Fruit fly (Drosophila melanogaster) whole organism, prepupa: ENCODE measurements around the gene TpnC25D.
A peak's percentile ranks its signal among the peaks of the same experiment; 100 is the strongest.

Source experiments
- Blimp-1 ChIP-seq: fragments of 200-800 bp; sonication (Bioruptor generic); optimal IDR thresholded peaks from 3 replicates; lab custom pipeline; 2017; ENCODE audit warnings: missing biosample characterization, missing genetic modification characterization, mild to moderate bottlenecking, moderate library complexity, missing genetic modification reagents
- CG10631 ChIP-seq: fragments of 200-800 bp; sonication (Bioruptor generic); optimal IDR thresholded peaks from 2 replicates; lab custom pipeline; 2016; ENCODE audit warnings: missing biosample characterization, missing genetic modification characterization
- CG10669 ChIP-seq: fragments of 200-800 bp; sonication (Bioruptor generic); optimal IDR thresholded peaks from 3 replicates; lab custom pipeline; 2018; ENCODE audit warnings: missing biosample characterization, mild to moderate bottlenecking, missing genetic modification characterization, moderate library complexity
- CG11294 ChIP-seq: fragments of 200-800 bp; sonication (Bioruptor generic); IDR thresholded peaks from 2 replicates; pipeline ENCODE4 v1.3.6; 2022; ENCODE audit warnings: missing biosample characterization, missing genetic modification characterization
- CG11762 ChIP-seq: fragments of 200-800 bp; sonication (Bioruptor generic); optimal IDR thresholded peaks from 3 replicates; lab custom pipeline; 2016; ENCODE audit warnings: missing biosample characterization, missing genetic modification characterization; ENCODE audit not compliant: insufficient read depth
- CG11902 ChIP-seq: fragments of 200-800 bp; sonication (Bioruptor generic); optimal IDR thresholded peaks from 3 replicates; lab custom pipeline; 2016; ENCODE audit warnings: missing biosample characterization, missing genetic modification characterization
- CG1621 ChIP-seq: fragments of 200-800 bp; sonication (Bioruptor generic); optimal IDR thresholded peaks from 3 replicates; lab custom pipeline; 2018; ENCODE audit warnings: missing biosample characterization, mild to moderate bottlenecking, missing genetic modification characterization
- CG16779 ChIP-seq: fragments of 200-800 bp; sonication (Bioruptor generic); optimal IDR thresholded peaks from 3 replicates; lab custom pipeline; 2017; ENCODE audit warnings: missing biosample characterization, mild to moderate bottlenecking, missing genetic modification characterization
- CG31627 ChIP-seq: fragments of 200-800 bp; sonication (Bioruptor generic); optimal IDR thresholded peaks from 3 replicates; lab custom pipeline; 2016; ENCODE audit warnings: missing biosample characterization, missing genetic modification characterization
- CG32006 ChIP-seq: fragments of 200-800 bp; sonication (Bioruptor generic); optimal IDR thresholded peaks from 3 replicates; lab custom pipeline; 2017; ENCODE audit warnings: missing biosample characterization, mild to moderate bottlenecking, missing genetic modification characterization
- CG34406 ChIP-seq: fragments of 200-800 bp; sonication (Bioruptor generic); optimal IDR thresholded peaks from 3 replicates; lab custom pipeline; 2016; ENCODE audit warnings: missing biosample characterization, missing genetic modification characterization
- CG3919 ChIP-seq: fragments of 200-800 bp; sonication (Bioruptor generic); optimal IDR thresholded peaks from 3 replicates; lab custom pipeline; 2016; ENCODE audit warnings: missing biosample characterization, missing genetic modification characterization
- CG4318 ChIP-seq: fragments of 200-800 bp; sonication (Bioruptor generic); optimal IDR thresholded peaks from 3 replicates; lab custom pipeline; 2017; ENCODE audit warnings: missing biosample characterization, mild to moderate bottlenecking, missing genetic modification characterization
- CG6163 ChIP-seq: fragments of 200-800 bp; sonication (Bioruptor generic); IDR thresholded peaks from 3 replicates; pipeline ENCODE4 v1.3.6; 2022; ENCODE audit warnings: missing biosample characterization, missing genetic modification characterization
- CG6792 ChIP-seq: fragments of 200-800 bp; sonication (Bioruptor generic); optimal IDR thresholded peaks from 3 replicates; lab custom pipeline; 2016; ENCODE audit warnings: missing biosample characterization, missing genetic modification characterization
- CG6808 ChIP-seq: fragments of 200-800 bp; sonication (Bioruptor generic); optimal IDR thresholded peaks from 3 replicates; lab custom pipeline; 2017; ENCODE audit warnings: missing biosample characterization, missing genetic modification characterization, mild to moderate bottlenecking, moderate library complexity, missing genetic modification reagents
- CG6854 ChIP-seq: fragments of 200-800 bp; sonication (Bioruptor generic); optimal IDR thresholded peaks from 2 replicates; lab custom pipeline; 2017; ENCODE audit warnings: missing biosample characterization, mild to moderate bottlenecking, missing genetic modification characterization
- CG7368 ChIP-seq: fragments of 200-800 bp; sonication (Bioruptor generic); optimal IDR thresholded peaks from 3 replicates; lab custom pipeline; 2016; ENCODE audit warnings: missing biosample characterization, missing genetic modification characterization
- CG8119 ChIP-seq: fragments of 200-800 bp; sonication (Bioruptor generic); IDR thresholded peaks from 3 replicates; pipeline ENCODE4 v1.3.6; 2022; ENCODE audit warnings: missing biosample characterization, missing genetic modification characterization
- CG8319 ChIP-seq: fragments of 200-800 bp; sonication (Bioruptor generic); optimal IDR thresholded peaks from 3 replicates; lab custom pipeline; 2016; ENCODE audit warnings: missing biosample characterization, missing genetic modification characterization
- CG8632 ChIP-seq: fragments of 200-800 bp; sonication (Bioruptor generic); optimal IDR thresholded peaks from 3 replicates; lab custom pipeline; 2016; ENCODE audit warnings: missing biosample characterization, missing genetic modification characterization
- CG9139 ChIP-seq: fragments of 200-800 bp; sonication (Bioruptor generic); optimal IDR thresholded peaks from 3 replicates; lab custom pipeline; 2017; ENCODE audit warnings: missing biosample characterization, mild to moderate bottlenecking, missing genetic modification characterization
- Eip75B ChIP-seq: fragments of 200-800 bp; sonication (Bioruptor generic); optimal IDR thresholded peaks from 3 replicates; lab custom pipeline; 2016; ENCODE audit warnings: missing biosample characterization, missing genetic modification characterization
- Eip93F ChIP-seq: fragments of 200-800 bp; sonication (Bioruptor generic); optimal IDR thresholded peaks from 2 replicates; lab custom pipeline; 2016; ENCODE audit warnings: missing biosample characterization, mild to moderate bottlenecking, missing genetic modification characterization
- Ets96B ChIP-seq: fragments of 200-800 bp; optimal IDR thresholded peaks from 2 replicates; lab custom pipeline; 2019; ENCODE audit warnings: missing biosample characterization, mild to moderate bottlenecking, missing genetic modification characterization, moderate library complexity
- Gug ChIP-seq: fragments of 200-800 bp; sonication (Bioruptor generic); IDR thresholded peaks from 2 replicates; pipeline ENCODE4 v1.3.6; 2022; ENCODE audit warnings: missing biosample characterization, missing genetic modification characterization
- Hr39 ChIP-seq: fragments of 200-800 bp; sonication (Bioruptor generic); optimal IDR thresholded peaks from 2 replicates; lab custom pipeline; 2016; ENCODE audit warnings: missing biosample characterization, missing genetic modification characterization
- Hr4 ChIP-seq: fragments of 200-800 bp; sonication (Bioruptor generic); optimal IDR thresholded peaks from 3 replicates; lab custom pipeline; 2016; ENCODE audit warnings: missing biosample characterization, missing genetic modification characterization
- OdsH ChIP-seq: fragments of 200-800 bp; sonication (Bioruptor generic); optimal IDR thresholded peaks from 3 replicates; lab custom pipeline; 2016; ENCODE audit warnings: missing biosample characterization, missing genetic modification characterization
- Smox ChIP-seq: fragments of 200-800 bp; sonication (Bioruptor generic); optimal IDR thresholded peaks from 3 replicates; lab custom pipeline; 2016; ENCODE audit warnings: missing biosample characterization, missing genetic modification characterization
- Sox14 ChIP-seq: fragments of 200-800 bp; sonication (Bioruptor generic); optimal IDR thresholded peaks from 3 replicates; lab custom pipeline; 2016; ENCODE audit warnings: missing biosample characterization, missing genetic modification characterization
- achi ChIP-seq: fragments of 200-800 bp; sonication (Bioruptor generic); optimal IDR thresholded peaks from 3 replicates; lab custom pipeline; 2016; ENCODE audit warnings: missing biosample characterization, missing genetic modification characterization
- acj6 ChIP-seq: fragments of 200-800 bp; sonication (Bioruptor generic); optimal IDR thresholded peaks from 3 replicates; lab custom pipeline; 2016; ENCODE audit warnings: missing biosample characterization, missing genetic modification characterization
- cyc ChIP-seq: fragments of 200-800 bp; sonication (Bioruptor generic); optimal IDR thresholded peaks from 3 replicates; lab custom pipeline; 2016; ENCODE audit warnings: missing biosample characterization, missing genetic modification characterization
- dac ChIP-seq: fragments of 200-800 bp; sonication (Bioruptor generic); optimal IDR thresholded peaks from 2 replicates; lab custom pipeline; 2017; ENCODE audit warnings: missing biosample characterization, mild to moderate bottlenecking, missing genetic modification characterization
- dsx ChIP-seq: fragments of 200-800 bp; optimal IDR thresholded peaks from 3 replicates; lab custom pipeline; 2019; ENCODE audit warnings: missing biosample characterization, mild to moderate bottlenecking, missing genetic modification characterization, moderate library complexity; ENCODE audit not compliant: poor library complexity, severe bottlenecking
- eg ChIP-seq: fragments of 200-800 bp; sonication (Bioruptor generic); IDR thresholded peaks from 3 replicates; pipeline ENCODE4 v1.3.6; 2022; ENCODE audit warnings: missing biosample characterization, missing genetic modification characterization
- esn ChIP-seq: fragments of 200-800 bp; sonication (Bioruptor generic); optimal IDR thresholded peaks from 2 replicates; lab custom pipeline; 2016; ENCODE audit warnings: missing biosample characterization, mild to moderate bottlenecking, missing genetic modification characterization, moderate library complexity
- fd85E ChIP-seq: fragments of 200-800 bp; sonication (Bioruptor generic); optimal IDR thresholded peaks from 3 replicates; lab custom pipeline; 2016; ENCODE audit warnings: missing biosample characterization, missing genetic modification characterization
- fkh ChIP-seq: fragments of 200-800 bp; sonication (Bioruptor generic); optimal IDR thresholded peaks from 3 replicates; lab custom pipeline; 2017; ENCODE audit warnings: missing biosample characterization, mild to moderate bottlenecking, missing genetic modification characterization, moderate library complexity
- lz ChIP-seq: fragments of 200-800 bp; sonication (Bioruptor generic); optimal IDR thresholded peaks from 3 replicates; lab custom pipeline; 2016; ENCODE audit warnings: missing biosample characterization, missing genetic modification characterization
- pdm3 ChIP-seq: fragments of 200-800 bp; sonication (Bioruptor generic); optimal IDR thresholded peaks from 3 replicates; lab custom pipeline; 2016; ENCODE audit warnings: missing biosample characterization, missing genetic modification characterization
- salr ChIP-seq, 2 experiments: fragments of 200-800 bp; sonication (Bioruptor generic); optimal IDR thresholded peaks; 3 replicates each; lab custom pipeline; 2016 to 2018; ENCODE audit warnings: missing biosample characterization in 2 of 2, missing genetic modification characterization in 2 of 2, mild to moderate bottlenecking in 1 of 2
- spab ChIP-seq: fragments of 200-800 bp; sonication (Bioruptor generic); optimal IDR thresholded peaks from 2 replicates; lab custom pipeline; 2017; ENCODE audit warnings: missing biosample characterization, mild to moderate bottlenecking, missing genetic modification characterization, missing genetic modification reagents
- ss ChIP-seq, 2 experiments: fragments of 200-800 bp; sonication (Bioruptor generic); optimal IDR thresholded peaks; 2 replicates in 1 of 2; 3 replicates in 1 of 2; lab custom pipeline; 2017 to 2018; ENCODE audit warnings: mild to moderate bottlenecking in 2 of 2, missing biosample characterization in 2 of 2, missing genetic modification characterization in 2 of 2, moderate library complexity in 1 of 2
- topi ChIP-seq: fragments of 200-800 bp; sonication (Bioruptor generic); optimal IDR thresholded peaks from 3 replicates; lab custom pipeline; 2016; ENCODE audit warnings: missing biosample characterization, missing genetic modification characterization

Gene TpnC25D

DNA sequence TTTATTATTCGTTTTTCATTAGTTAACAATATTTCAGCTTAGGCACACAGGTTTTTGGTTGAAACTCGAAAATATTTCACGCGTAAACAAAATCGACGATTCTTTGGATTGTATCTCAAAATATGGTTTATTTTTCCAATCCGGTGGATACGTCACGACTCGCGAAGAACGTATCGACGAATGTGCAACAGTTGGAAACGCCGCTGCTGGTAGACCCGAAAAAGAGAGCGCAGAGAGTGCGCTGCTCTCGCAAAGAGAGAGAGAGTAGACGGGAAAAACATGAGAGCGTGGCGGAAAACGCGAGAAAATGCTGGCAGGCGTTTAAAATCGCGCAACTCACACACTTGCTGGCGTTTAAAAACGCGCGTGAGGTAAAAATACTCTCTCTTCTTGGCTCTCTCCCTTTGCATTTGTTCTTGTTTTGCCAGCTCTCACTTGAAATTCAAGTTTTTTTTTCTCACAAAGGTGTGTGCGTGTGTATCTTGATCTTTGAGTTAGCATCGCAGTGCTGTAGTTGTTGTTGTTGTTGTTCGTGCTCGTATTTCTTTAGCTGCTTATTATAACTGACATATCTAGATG lies 20.8 kb downstream of the TpnC25D start (continued):
- no peak for TF ChIP-seq CG34406 (GFP tag; lab: Kevin White, UChicago)
- TF ChIP-seq CG8119 (GFP tag; lab: Robert Waterston, UW): peak; percentile 54; the same call in 2 of the 3 replicates
- TF ChIP-seq CG31627 (GFP tag; lab: Kevin White, UChicago): no peak
- no peak for TF ChIP-seq CG11294
- TF ChIP-seq spab (GFP tag; lab: Kevin White, UChicago): no peak
- TF ChIP-seq CG32006 (GFP tag; lab: Kevin White, UChicago): no peak
- no peak for TF ChIP-seq Eip93F (GFP tag; lab: Kevin White, UChicago)
- TF ChIP-seq CG10669 (GFP tag; lab: Kevin White, UChicago): peak; percentile 6
- TF ChIP-seq CG8319 (GFP tag; lab: Kevin White, UChicago): peak; percentile 12
- TF ChIP-seq CG4318 (GFP tag; lab: Kevin White, UChicago): no peak
- TF ChIP-seq Blimp-1 (GFP tag; lab: Kevin White, UChicago): no peak
- TF ChIP-seq CG6854 (GFP tag; lab: Kevin White, UChicago): peak; percentile 74
- no peak for TF ChIP-seq CG1621 (tag; lab: Kevin White, UChicago)
- no peak for TF ChIP-seq CG10631 (GFP tag; lab: Kevin White, UChicago)
- peak; percentile 29 for TF ChIP-seq dsx (GFP tag; lab: Kevin White, UChicago)
- no peak for TF ChIP-seq dac
- TF ChIP-seq CG11902 (GFP tag; lab: Kevin White, UChicago): no peak
- TF ChIP-seq CG11762 (GFP tag; lab: Kevin White, UChicago): no peak
- TF ChIP-seq lz: no peak
- peak; percentile 34 for TF ChIP-seq CG3919 (GFP tag; lab: Kevin White, UChicago)
- TF ChIP-seq CG7368 (GFP tag; lab: Kevin White, UChicago): peak; percentile 28
- TF ChIP-seq, all 60 proteins: peak for 29

DNA sequence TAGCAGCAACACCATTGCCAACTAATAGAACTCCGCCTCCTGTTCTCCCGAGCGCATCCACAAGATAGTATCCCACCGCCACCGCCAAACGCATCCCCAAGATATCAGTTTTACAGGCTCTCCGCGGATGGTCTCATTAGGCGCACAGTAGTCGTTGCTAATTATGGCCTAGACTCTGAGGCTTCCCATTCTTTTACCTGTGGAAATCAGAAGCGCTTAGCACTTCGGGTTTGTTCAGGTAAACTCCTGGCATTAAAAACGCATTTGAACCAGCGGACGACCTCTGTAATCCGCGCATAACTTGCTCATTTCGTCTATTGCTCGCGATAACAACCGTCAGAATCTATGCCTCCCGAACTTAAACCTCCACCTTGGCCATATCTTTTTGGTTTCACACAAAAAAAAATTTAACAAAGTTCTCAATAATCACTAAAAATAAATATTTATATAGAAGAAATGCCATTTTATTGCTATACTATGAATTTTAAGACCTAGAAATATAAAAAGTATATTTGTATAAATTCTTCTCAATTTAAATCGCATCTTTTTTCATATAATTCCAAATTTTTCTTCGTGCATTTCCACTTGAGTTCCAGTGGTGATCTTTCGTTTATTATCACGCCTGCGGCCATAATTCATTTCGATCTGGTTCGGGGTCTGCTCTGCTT lies 21.5 kb downstream of the TpnC25D start:
- TF ChIP-seq pdm3 (GFP tag; lab: Kevin White, UChicago) (peak; percentile 5), Eip93F (GFP tag; lab: Kevin White, UChicago) (no peak), ss (GFP tag; optimal IDR thresholded peaks at IDR 0.05; lab: Kevin White, UChicago) (no peak), CG6808 (GFP tag; lab: Kevin White, UChicago) (peak; percentile 20), CG16779 (tag; lab: Kevin White, UChicago) (no peak), CG7368 (GFP tag; lab: Kevin White, UChicago) (no peak), esn (GFP tag; lab: Kevin White, UChicago) (peak; percentile 42), CG11294 (no peak), OdsH (GFP tag; lab: Kevin White, UChicago) (peak; percentile 22), topi (GFP tag; lab: Kevin White, UChicago) (peak; percentile 7), CG8119 (GFP tag; lab: Robert Waterston, UW) (0 out of 3 replicates have a peak, but pooled peaks have one; percentile 17), CG11902 (GFP tag; lab: Kevin White, UChicago) (no peak), Smox (GFP tag; lab: Kevin White, UChicago) (peak; percentile 29), Gug (GFP tag; lab: Robert Waterston, UW) (no peak), achi (peak; percentile 35), CG4318 (GFP tag; lab: Kevin White, UChicago) (no peak), acj6 (GFP tag; lab: Kevin White, UChicago) (peak; percentile 11), dac (no peak), cyc (GFP tag; lab: Kevin White, UChicago) (peak; percentile 9), fkh (GFP tag; lab: Kevin White, UChicago) (no peak), CG6792 (GFP tag; lab: Kevin White, UChicago) (peak; percentile 24), salr (GFP tag; optimal IDR thresholded peaks at IDR 0.05; lab: Kevin White, UChicago) (peak in 1 of 2 experiments; percentile 5), Blimp-1 (GFP tag; lab: Kevin White, UChicago) (no peak), CG8319 (GFP tag; lab: Kevin White, UChicago) (no peak), CG9139 (GFP tag; lab: Kevin White, UChicago) (no peak), Hr39 (GFP tag; lab: Kevin White, UChicago) (no peak), eg (no peak), fd85E (GFP tag; lab: Kevin White, UChicago) (no peak), CG8632 (no peak), Sox14 (no peak), Ets96B (tag; lab: Kevin White, UChicago) (peak; percentile 60), CG6163 (GFP tag; lab: Robert Waterston, UW) (no peak), CG10631 (GFP tag; lab: Kevin White, UChicago) (peak; percentile 38), Hr4 (no peak), CG6854 (GFP tag; lab: Kevin White, UChicago) (no peak), CG32006 (GFP tag; lab: Kevin White, UChicago) (peak; percentile 5), Eip75B (GFP tag; lab: Kevin White, UChicago) (no peak)
